Fruit fly (Drosophila melanogaster): Measurements from ENCODE around the gene Cpr67B.

Cpr67B gene

DNA sequence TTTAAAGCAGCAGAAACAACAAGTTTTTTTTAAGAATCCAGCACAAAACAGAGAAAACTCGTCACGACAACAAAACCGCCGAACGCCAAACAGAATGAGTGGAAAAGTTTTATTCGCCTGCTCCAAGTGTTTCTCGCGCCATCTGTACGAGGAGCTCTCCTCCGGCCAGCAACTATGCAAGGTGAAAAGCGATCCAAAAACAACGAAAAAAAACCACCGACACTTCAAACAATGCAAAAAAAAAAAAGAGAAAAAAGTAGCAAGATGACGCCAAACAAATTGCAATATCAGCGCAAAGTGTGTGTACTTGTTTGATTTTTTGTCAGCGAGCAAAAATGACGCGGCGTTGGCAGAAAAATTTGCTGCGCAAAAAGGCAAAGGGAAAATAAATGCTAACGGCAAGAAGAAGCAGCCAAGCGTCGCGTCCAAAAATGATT is 37.1 kb upstream of the Cpr67B start (continued):
- no peak for TF ChIP-seq cg (GFP tag; optimal IDR thresholded peaks at IDR 0.05)
- TF ChIP-seq CG15479 (GFP tag; optimal IDR thresholded peaks at IDR 0.05) = no peak
- no peak for TF ChIP-seq cwo (GFP tag; optimal IDR thresholded peaks at IDR 0.05)
- TF ChIP-seq CG17568 (GFP tag; optimal IDR thresholded peaks at IDR 0.05) = no peak
- TF ChIP-seq trem (tag; optimal IDR thresholded peaks at IDR 0.05) = no peak
- TF ChIP-seq tio (GFP tag; optimal IDR thresholded peaks at IDR 0.05) = no peak
- no peak for TF ChIP-seq CG12769 (tag; optimal IDR thresholded peaks at IDR 0.05)
- TF ChIP-seq CG14050 (GFP tag; IDR thresholded peaks at IDR 0.05) = 0 out of 3 replicates have a peak, but pooled peaks have one; percentile 1
- TF ChIP-seq peb (GFP tag; IDR thresholded peaks at IDR 0.05) = no peak
- peak in 1 of 2 experiments; percentile 81 for TF ChIP-seq bsh (GFP tag; optimal IDR thresholded peaks at IDR 0.05)
- no peak for TF ChIP-seq CG31441 (GFP tag; IDR thresholded peaks at IDR 0.05)
- TF ChIP-seq sisA (GFP tag; IDR thresholded peaks at IDR 0.05) = no peak
- peak; percentile 44 for TF ChIP-seq CG13624 (GFP tag; optimal IDR thresholded peaks at IDR 0.05)
- no peak for TF ChIP-seq Dip3 (GFP tag; optimal IDR thresholded peaks at IDR 0.05)
- no peak for TF ChIP-seq HLHmδ (GFP tag; optimal IDR thresholded peaks at IDR 0.05)
- peak; percentile 25 for TF ChIP-seq CG4617 (GFP tag; optimal IDR thresholded peaks at IDR 0.05; ENCODE audit: borderline replicate concordance)
- TF ChIP-seq CG5245 (GFP tag; optimal IDR thresholded peaks at IDR 0.05) = no peak
- no peak for TF ChIP-seq CG7745 (tag; optimal IDR thresholded peaks at IDR 0.05)
- no peak for TF ChIP-seq CG9932 (GFP tag; IDR thresholded peaks at IDR 0.05)
- TF ChIP-seq CG13296 (GFP tag; optimal IDR thresholded peaks at IDR 0.05) = no peak
- TF ChIP-seq nom (GFP tag; optimal IDR thresholded peaks at IDR 0.05) = peak; percentile 90
- no peak for TF ChIP-seq ttk (GFP tag; IDR thresholded peaks at IDR 0.05)
- peak; percentile 41 for TF ChIP-seq sqz (GFP tag; optimal IDR thresholded peaks at IDR 0.05)

DNA sequence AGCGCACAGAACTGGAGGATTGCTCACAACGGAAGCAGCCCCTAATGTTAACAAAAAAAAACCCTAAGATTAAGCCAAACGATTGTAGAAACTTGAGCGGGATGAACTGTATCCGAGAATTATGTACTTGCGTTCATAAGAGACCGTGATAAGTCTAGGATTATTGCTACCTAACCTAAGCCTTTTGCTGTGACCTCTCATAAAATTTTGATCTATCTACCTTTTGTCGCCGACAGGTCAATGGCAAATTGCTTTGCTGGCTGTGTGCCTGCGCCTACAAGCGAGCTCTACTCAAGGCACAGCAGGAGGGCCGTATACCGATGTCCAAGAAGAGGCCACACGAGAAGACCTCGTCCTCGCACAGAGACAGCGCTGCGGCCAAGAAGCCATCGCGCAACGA is 35.9 kb upstream of the Cpr67B start:
- peak; percentile 51 for TF ChIP-seq zen (tag; optimal IDR thresholded peaks at IDR 0.05)
- TF ChIP-seq CG5953 (GFP tag; IDR thresholded peaks at IDR 0.05) = 0 out of 2 replicates have a peak, but pooled peaks have one; percentile 14
- TF ChIP-seq cad (GFP tag; optimal IDR thresholded peaks at IDR 0.05) = peak; percentile 76
- no peak for TF ChIP-seq Mrtf (GFP tag; IDR thresholded peaks at IDR 0.05)
- TF ChIP-seq Kr (GFP tag; optimal IDR thresholded peaks at IDR 0.05) = peak; percentile 64
- peak in 1 of 2 experiments; percentile 93 for TF ChIP-seq tll (GFP tag; optimal IDR thresholded peaks at IDR 0.05)
- TF ChIP-seq p53 (GFP tag; optimal IDR thresholded peaks at IDR 0.05) = no peak
- no peak for TF ChIP-seq CTCF (GFP tag; optimal IDR thresholded peaks at IDR 0.05)
- peak; percentile 95 for TF ChIP-seq CG15479 (GFP tag; optimal IDR thresholded peaks at IDR 0.05)

DNA sequence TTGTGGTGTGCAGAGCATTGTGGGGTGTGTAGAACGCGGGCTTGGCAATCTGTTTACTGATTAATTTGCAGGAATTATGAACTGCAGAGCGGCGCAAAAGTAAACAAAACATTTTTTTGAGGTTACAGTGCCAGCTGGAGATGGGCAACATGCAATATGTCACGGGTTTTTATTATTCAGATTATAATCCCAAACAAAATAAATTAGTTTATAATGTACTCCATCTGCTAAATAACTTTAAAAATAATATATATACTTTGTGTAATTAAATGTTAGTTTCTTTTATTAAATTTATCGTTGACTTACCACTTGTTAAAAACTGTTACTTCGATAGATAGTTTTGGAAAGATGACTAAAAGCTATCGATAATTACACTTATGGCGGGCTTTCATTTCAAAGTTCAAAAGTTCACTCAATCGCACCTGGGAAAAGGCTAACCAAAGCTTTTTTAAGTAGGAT is 33.7 kb upstream of the Cpr67B start, which contains the start of gene Fdx1:
TSS of gene Fdx1 (minus strand) at position 332 of the 459 bp plus-strand sequence.
- TF ChIP-seq CG8290 (GFP tag; optimal IDR thresholded peaks at IDR 0.05) (peak; percentile 0), CG8290 (tag; optimal IDR thresholded peaks at IDR 0.05) (no peak), slbo (GFP tag; IDR thresholded peaks at IDR 0.05) (peak; percentile 74), CG13624 (GFP tag; optimal IDR thresholded peaks at IDR 0.05) (peak; percentile 8), Oaz (GFP tag; IDR thresholded peaks at IDR 0.05) (0 out of 2 replicates have a peak, but pooled peaks have one; percentile 13), peb (GFP tag; IDR thresholded peaks at IDR 0.05) (no peak), al (GFP tag; IDR thresholded peaks at IDR 0.05) (peak; percentile 12; the same call in 1 of the 2 replicates), Meics (GFP tag; optimal IDR thresholded peaks at IDR 0.05) (peak; percentile 42), zfh2 (GFP tag; optimal IDR thresholded peaks at IDR 0.05) (peak; percentile 12), hth (optimal IDR thresholded peaks at IDR 0.05) (no peak), CG4854 (GFP tag; optimal IDR thresholded peaks at IDR 0.05) (no peak), CG14441 (GFP tag; IDR thresholded peaks at IDR 0.05) (0 out of 2 replicates have a peak, but pooled peaks have one; percentile 29), CG8388 (GFP tag; optimal IDR thresholded peaks at IDR 0.05) (peak; percentile 40), nau (GFP tag; optimal IDR thresholded peaks at IDR 0.05) (no peak), fru (optimal IDR thresholded peaks at IDR 0.05) (no peak), bowl (GFP tag; IDR thresholded peaks at IDR 0.05) (no peak), CG3847 (GFP tag; IDR thresholded peaks at IDR 0.05) (peak; percentile 36), chif (GFP tag; optimal IDR thresholded peaks at IDR 0.05) (no peak), CG13287 (GFP tag; IDR thresholded peaks at IDR 0.05; ENCODE audit: partially characterized antibody) (peak; percentile 81), CG9437 (GFP tag; optimal IDR thresholded peaks at IDR 0.05) (peak; percentile 10), CG2120 (GFP tag; optimal IDR thresholded peaks at IDR 0.05) (peak; percentile 66), zen (tag; optimal IDR thresholded peaks at IDR 0.05) (no peak)
